Worm (Caenorhabditis elegans) whole organism, young adult: ENCODE results near the gene Y54G2A.40.

Experiments
- B0035.1 ChIP-seq: sonication (generic microtip); optimal IDR thresholded peaks from 2 replicates; lab custom pipeline; 2016; ENCODE audit warnings: missing genetic modification characterization, mild to moderate bottlenecking, missing compliant biosample characterization, missing genotype, missing genetic modification reagents
- C17E4.6 ChIP-seq: fragments of 200-800 bp; sonication (Bioruptor generic); IDR thresholded peaks from 2 replicates; pipeline ENCODE4 v1.3.6; 2022; ENCODE audit warnings: missing genetic modification reagents, missing genetic modification characterization, missing compliant biosample characterization
- F22D6.2 ChIP-seq: sonication (generic microtip); optimal IDR thresholded peaks from 2 replicates; lab custom pipeline; 2016; ENCODE audit warnings: mild to moderate bottlenecking, missing genetic modification characterization, missing compliant biosample characterization
- F23B12.7 ChIP-seq: sonication (generic microtip); optimal IDR thresholded peaks from 2 replicates; lab custom pipeline; 2017; ENCODE audit warnings: missing genetic modification characterization, mild to moderate bottlenecking, missing compliant biosample characterization, antibody characterized with exemption, moderate library complexity; ENCODE audit not compliant: insufficient read depth
- K11D2.4 ChIP-seq: fragments of 200-800 bp; sonication (Bioruptor generic); IDR thresholded peaks from 2 replicates; pipeline ENCODE4 v1.3.6; 2022; ENCODE audit warnings: missing genetic modification reagents, missing genetic modification characterization, missing compliant biosample characterization
- K12H6.12 ChIP-seq: fragments of 200-800 bp; sonication (Bioruptor generic); optimal IDR thresholded peaks from 2 replicates; lab custom pipeline; 2018; ENCODE audit warnings: mild to moderate bottlenecking, missing genetic modification characterization, missing compliant biosample characterization
- Y53G8AR.9 ChIP-seq: fragments of 200-800 bp; sonication (Bioruptor generic); conservative IDR thresholded peaks from 2 replicates; pipeline ENCODE4 v1.3.6; 2022; ENCODE audit warnings: missing genetic modification reagents, missing genetic modification characterization, missing compliant biosample characterization
- ZK185.1 ChIP-seq: sonication (generic microtip); optimal IDR thresholded peaks from 2 replicates; lab custom pipeline; 2016; ENCODE audit warnings: mild to moderate bottlenecking, missing genetic modification characterization, missing compliant biosample characterization; ENCODE audit not compliant: poor library complexity, severe bottlenecking
- ama-1 ChIP-seq, 3 experiments: fragments of 150-350 bp in 1 of 3; sonication (generic microtip) in 2 of 3; optimal IDR thresholded peaks; 2 replicates each; lab custom pipeline; 2014 to 2018; ENCODE audit warnings: missing biosample characterization in 2 of 3, missing genetic modification characterization in 2 of 3, missing genetic modification reagents in 2 of 3
- athp-1 ChIP-seq: sonication (generic microtip); optimal IDR thresholded peaks from 2 replicates; lab custom pipeline; 2017; ENCODE audit warnings: mild to moderate bottlenecking, missing genetic modification characterization, missing compliant biosample characterization
- attf-5 ChIP-seq: fragments of 200-800 bp; sonication (Bioruptor generic); optimal IDR thresholded peaks from 2 replicates; lab custom pipeline; 2018; ENCODE audit warnings: mild to moderate bottlenecking, missing genetic modification characterization, missing compliant biosample characterization
- bed-2 ChIP-seq: fragments of 200-800 bp; sonication (Bioruptor generic); IDR thresholded peaks from 2 replicates; pipeline ENCODE4 v1.3.6; 2022; ENCODE audit warnings: missing genetic modification reagents, missing genetic modification characterization, missing compliant biosample characterization
- cebp-1 ChIP-seq, 2 experiments: fragments of 200-800 bp in 1 of 2; sonication (Bioruptor generic) in 1 of 2; sonication (generic microtip) in 1 of 2; IDR thresholded peaks in 1 of 2; optimal IDR thresholded peaks in 1 of 2; 2 replicates each; pipeline versions ENCODE4 v1.3.6 to Lab custom; 2017 to 2022; ENCODE audit warnings: missing compliant biosample characterization in 2 of 2, missing genetic modification characterization in 2 of 2, mild to moderate bottlenecking in 1 of 2, missing genetic modification reagents in 1 of 2, moderate library complexity in 1 of 2
- cebp-2 ChIP-seq: fragments of 200-800 bp; sonication (Bioruptor generic); IDR thresholded peaks from 2 replicates; pipeline ENCODE4 v1.3.6; 2022; ENCODE audit warnings: missing genetic modification characterization, missing compliant biosample characterization
- ceh-40 ChIP-seq: fragments of 200-800 bp; sonication (Bioruptor generic); IDR thresholded peaks from 2 replicates; pipeline ENCODE4 v1.3.6; 2022; ENCODE audit warnings: missing genetic modification characterization, missing compliant biosample characterization
- ceh-58 ChIP-seq: fragments of 200-800 bp; sonication (Bioruptor generic); IDR thresholded peaks from 2 replicates; pipeline ENCODE4 v1.3.6; 2022; ENCODE audit warnings: missing genetic modification characterization, missing compliant biosample characterization
- die-1 ChIP-seq: sonication (generic microtip); optimal IDR thresholded peaks from 2 replicates; lab custom pipeline; 2016; ENCODE audit warnings: missing genotype, mild to moderate bottlenecking, missing genetic modification characterization, missing compliant biosample characterization
- dox-1 ChIP-seq: fragments of 200-800 bp; sonication (Bioruptor generic); IDR thresholded peaks from 2 replicates; pipeline ENCODE4 v1.3.6; 2022; ENCODE audit warnings: missing genetic modification reagents, missing genetic modification characterization, missing compliant biosample characterization
- egl-18 ChIP-seq: fragments of 200-800 bp; sonication (Bioruptor generic); IDR thresholded peaks from 2 replicates; pipeline ENCODE4 v1.3.6; 2022; ENCODE audit warnings: missing genetic modification reagents, missing genetic modification characterization, missing compliant biosample characterization
- egrh-3 ChIP-seq: fragments of 200-800 bp; sonication (Bioruptor generic); IDR thresholded peaks from 2 replicates; pipeline ENCODE4 v1.3.6; 2022; ENCODE audit warnings: missing genetic modification reagents, missing genetic modification characterization, missing compliant biosample characterization
- hmg-1.2 ChIP-seq: fragments of 200-800 bp; sonication (Bioruptor generic); IDR thresholded peaks from 2 replicates; pipeline ENCODE4 v1.3.6; 2022; ENCODE audit warnings: missing genetic modification reagents, missing genetic modification characterization, missing compliant biosample characterization
- hrde-1 ChIP-seq: sonication (generic microtip); optimal IDR thresholded peaks from 2 replicates; lab custom pipeline; 2016; ENCODE audit warnings: missing genetic modification characterization, mild to moderate bottlenecking, missing compliant biosample characterization, moderate library complexity, missing genotype, missing genetic modification reagents, borderline replicate concordance
- hsf-1 ChIP-seq: fragments of 200-800 bp; sonication (Bioruptor generic); IDR thresholded peaks from 2 replicates; pipeline ENCODE4 v1.3.6; 2022; ENCODE audit warnings: missing genetic modification reagents, missing genetic modification characterization, missing compliant biosample characterization
- let-607 ChIP-seq, 2 experiments: fragments of 200-800 bp in 1 of 2; sonication (Bioruptor generic) in 1 of 2; sonication (generic microtip) in 1 of 2; optimal IDR thresholded peaks; 2 replicates each; lab custom pipeline; 2016 to 2018; ENCODE audit warnings: mild to moderate bottlenecking in 2 of 2, missing compliant biosample characterization in 2 of 2, missing genetic modification characterization in 2 of 2, moderate library complexity in 2 of 2, missing genotype in 1 of 2
- lin-35 ChIP-seq, 3 experiments: fragments of 150-350 bp in 2 of 3; sonication (generic microtip) in 1 of 3; optimal IDR thresholded peaks; 2 replicates each; lab custom pipeline; 2014 to 2018; ENCODE audit warnings: missing biosample characterization in 3 of 3, missing genetic modification characterization in 3 of 3, missing genetic modification reagents in 3 of 3
- lin-54 ChIP-seq: fragments of 200-800 bp; sonication (Bioruptor generic); optimal IDR thresholded peaks from 2 replicates; lab custom pipeline; 2018; ENCODE audit warnings: mild to moderate bottlenecking, missing genetic modification characterization, missing compliant biosample characterization
- lsl-1 ChIP-seq: fragments of 200-800 bp; sonication (Bioruptor generic); optimal IDR thresholded peaks from 2 replicates; lab custom pipeline; 2018; ENCODE audit warnings: mild to moderate bottlenecking, missing genetic modification characterization, moderate library complexity, missing compliant biosample characterization
- madf-10 ChIP-seq: sonication (generic microtip); optimal IDR thresholded peaks from 2 replicates; lab custom pipeline; 2016; ENCODE audit warnings: mild to moderate bottlenecking, missing genetic modification characterization, missing compliant biosample characterization
- madf-6 ChIP-seq: fragments of 200-800 bp; sonication (Bioruptor generic); IDR thresholded peaks from 2 replicates; pipeline ENCODE4 v1.3.6; 2022; ENCODE audit warnings: missing genetic modification reagents, missing genetic modification characterization, missing compliant biosample characterization
- nhr-80 ChIP-seq: sonication (generic microtip); optimal IDR thresholded peaks from 2 replicates; lab custom pipeline; 2016; ENCODE audit warnings: missing genetic modification characterization, missing compliant biosample characterization
- nhr-90 ChIP-seq: sonication (generic microtip); optimal IDR thresholded peaks from 2 replicates; lab custom pipeline; 2016; ENCODE audit warnings: missing genotype, mild to moderate bottlenecking, missing genetic modification characterization, missing compliant biosample characterization
- rcor-1 ChIP-seq: fragments of 200-800 bp; sonication (Bioruptor generic); IDR thresholded peaks from 2 replicates; pipeline ENCODE4 v1.3.6; 2022; ENCODE audit warnings: missing genetic modification reagents, missing genetic modification characterization, missing compliant biosample characterization
- rec-8 ChIP-seq, 2 experiments: sonication (generic microtip); optimal IDR thresholded peaks; 2 replicates each; lab custom pipeline; 2016; ENCODE audit warnings: mild to moderate bottlenecking in 2 of 2, missing genetic modification characterization in 2 of 2, missing genetic modification reagents in 2 of 2, missing genotype in 2 of 2, missing biosample characterization in 1 of 2, missing compliant biosample characterization in 1 of 2, moderate library complexity in 1 of 2
- rpc-1 ChIP-seq, 2 experiments: fragments of 150-350 bp in 1 of 2; sonication (generic microtip) in 1 of 2; optimal IDR thresholded peaks; 2 replicates each; lab custom pipeline; 2014 to 2018; ENCODE audit warnings: missing biosample characterization in 1 of 2, missing genetic modification characterization in 1 of 2, missing genetic modification reagents in 1 of 2, missing genotype in 1 of 2
- snpc-1.3 ChIP-seq: sonication (generic microtip); optimal IDR thresholded peaks from 2 replicates; lab custom pipeline; 2017; ENCODE audit warnings: missing genetic modification characterization, mild to moderate bottlenecking, missing compliant biosample characterization, antibody characterized with exemption, moderate library complexity, missing genotype, missing genetic modification reagents; ENCODE audit not compliant: insufficient read depth
- snpc-4 ChIP-seq, 5 experiments: fragments of 150-350 bp in 1 of 5; sonication (generic microtip) in 4 of 5; optimal IDR thresholded peaks; 2 replicates each; lab custom pipeline; 2014 to 2018; ENCODE audit warnings: missing genetic modification characterization in 5 of 5, missing biosample characterization in 3 of 5, antibody characterized with exemption in 2 of 5, mild to moderate bottlenecking in 2 of 5, missing compliant biosample characterization in 2 of 5, missing genotype in 2 of 5, moderate library complexity in 2 of 5, missing genetic modification reagents in 1 of 5
- sptf-2 ChIP-seq: fragments of 200-800 bp; sonication (Bioruptor generic); optimal IDR thresholded peaks from 2 replicates; lab custom pipeline; 2018; ENCODE audit warnings: mild to moderate bottlenecking, missing genetic modification characterization, missing compliant biosample characterization
- tbp1 ChIP-seq: fragments of 200-800 bp; sonication (Bioruptor generic); optimal IDR thresholded peaks from 2 replicates; lab custom pipeline; 2018; ENCODE audit warnings: mild to moderate bottlenecking, missing genetic modification characterization, missing compliant biosample characterization
- zim-3 ChIP-seq: sonication (generic microtip); optimal IDR thresholded peaks from 2 replicates; lab custom pipeline; 2017; ENCODE audit warnings: mild to moderate bottlenecking, missing genetic modification characterization, moderate library complexity, missing compliant biosample characterization
- ztf-26 ChIP-seq: sonication (generic microtip); optimal IDR thresholded peaks from 2 replicates; lab custom pipeline; 2017; ENCODE audit warnings: missing genetic modification characterization, missing compliant biosample characterization
- ztf-28 ChIP-seq: fragments of 200-800 bp; sonication (Bioruptor generic); IDR thresholded peaks from 2 replicates; pipeline ENCODE4 v1.3.6; 2022; ENCODE audit warnings: missing genetic modification reagents, missing genetic modification characterization, missing compliant biosample characterization

Y54G2A.40 gene

ce11 chrIV:2801004-2801403, 45.3 kb upstream of the Y54G2A.40 start (continued):
- TF ChIP-seq F23B12.7 (tag; lab: Kevin White, UChicago), result peak; percentile 79
- peak; percentile 94 for TF ChIP-seq tbp1
- TF ChIP-seq lin-35 (GFP tag; optimal IDR thresholded peaks at IDR 0.05; lab: Kevin White, UChicago), result peak in 1 of 3 experiments; percentile 27
- TF ChIP-seq ZK185.1 (tag; lab: Kevin White, UChicago), result peak; percentile 12
- TF ChIP-seq ztf-26 (tag; lab: Kevin White, UChicago), result no peak
- TF ChIP-seq C17E4.6 (GFP tag; lab: Robert Waterston, UW), result no peak
- TF ChIP-seq madf-6 (GFP tag; lab: Robert Waterston, UW), result peak; percentile 63
- TF ChIP-seq K12H6.12 (tag; lab: Kevin White, UChicago), result no peak
- TF ChIP-seq B0035.1 (tag; lab: Kevin White, UChicago), result no peak
- peak; percentile 29 for TF ChIP-seq lin-54 (GFP tag; lab: Kevin White, UChicago)
- no peak for TF ChIP-seq madf-10 (tag; lab: Kevin White, UChicago)
- 0 out of 2 replicates have a peak, but pooled peaks have one; percentile 19 for TF ChIP-seq Y53G8AR.9 (GFP tag; lab: Robert Waterston, UW)
- 0 out of 2 replicates have a peak, but pooled peaks have one; percentile 57 for TF ChIP-seq ceh-40
- TF ChIP-seq die-1 (tag; lab: Kevin White, UChicago), result peak; percentile 71
- TF ChIP-seq zim-3, result no peak
- peak; percentile 68 for TF ChIP-seq rpc-1 (optimal IDR thresholded peaks at IDR 0.05; lab: Kevin White, UChicago)
- peak; percentile 90 for TF ChIP-seq rpc-1 (tag; optimal IDR thresholded peaks at IDR 0.05; lab: Kevin White, UChicago)
- no peak for TF ChIP-seq egl-18 (GFP tag; lab: Robert Waterston, UW)
- TF ChIP-seq rec-8 (tag; optimal IDR thresholded peaks at IDR 0.05; lab: Kevin White, UChicago), result peak in 1 of 2 experiments; percentile 78
- peak; percentile 71 for TF ChIP-seq hsf-1
- TF ChIP-seq K11D2.4 (GFP tag; lab: Robert Waterston, UW), result 0 out of 2 replicates have a peak, but pooled peaks have one; percentile 28
- 0 out of 2 replicates have a peak, but pooled peaks have one; percentile 25 for TF ChIP-seq ztf-28
- no peak for TF ChIP-seq ama-1 (optimal IDR thresholded peaks at IDR 0.05; lab: Kevin White, UChicago)
- TF ChIP-seq ama-1 (GFP tag; optimal IDR thresholded peaks at IDR 0.05; lab: Kevin White, UChicago), result peak in 1 of 2 experiments; percentile 54
- TF ChIP-seq hrde-1 (tag; lab: Kevin White, UChicago), result peak; percentile 27
- TF ChIP-seq snpc-1.3 (tag; lab: Kevin White, UChicago), result peak; percentile 62
- TF ChIP-seq nhr-90 (tag; lab: Kevin White, UChicago), result peak; percentile 71
- peak; percentile 67 for TF ChIP-seq hmg-1.2 (GFP tag; lab: Robert Waterston, UW)
- TF ChIP-seq bed-2 (GFP tag; lab: Robert Waterston, UW), result no peak
- peak; percentile 11 for TF ChIP-seq attf-5 (GFP tag; lab: Kevin White, UChicago)
- peak; percentile 11 for TF ChIP-seq athp-1 (tag; lab: Kevin White, UChicago)
- peak; percentile 26; the same call in 1 of the 2 replicates for TF ChIP-seq egrh-3 (GFP tag; lab: Robert Waterston, UW)
- TF ChIP-seq lsl-1, result peak; percentile 32
- no peak for TF ChIP-seq F22D6.2
- no peak for TF ChIP-seq ceh-58 (GFP tag; lab: Robert Waterston, UW)
- peak; percentile 71 for TF ChIP-seq dox-1 (GFP tag; lab: Robert Waterston, UW)
- TF ChIP-seq nhr-80 (tag; lab: Kevin White, UChicago), result peak; percentile 23
- TF ChIP-seq rcor-1 (GFP tag; lab: Robert Waterston, UW), result 0 out of 2 replicates have a peak, but pooled peaks have one; percentile 46
- peak in 1 of 2 experiments; percentile 29 for TF ChIP-seq let-607 (tag; optimal IDR thresholded peaks at IDR 0.05; lab: Kevin White, UChicago)
- no peak for TF ChIP-seq sptf-2 (GFP tag; lab: Kevin White, UChicago)
- 0 out of 2 replicates have a peak, but pooled peaks have one; percentile 49 for TF ChIP-seq cebp-2 (GFP tag; lab: Robert Waterston, UW)
- peak; percentile 59 for TF ChIP-seq snpc-4 (GFP tag; optimal IDR thresholded peaks at IDR 0.05; lab: Kevin White, UChicago)
- TF ChIP-seq snpc-4 (tag; optimal IDR thresholded peaks at IDR 0.05; lab: Kevin White, UChicago), result peak in 3 of 4 experiments; percentile 15 to 56 (median 26)
- no peak for TF ChIP-seq cebp-1 (GFP tag; IDR thresholded peaks at IDR 0.05; lab: Robert Waterston, UW)
- TF ChIP-seq cebp-1 (tag; optimal IDR thresholded peaks at IDR 0.05; lab: Kevin White, UChicago), result peak; percentile 43
